Fruit fly (Drosophila melanogaster) whole organism, wandering third instar larva: ENCODE data around the gene Ran-like.

ENCODE experiments used
- CG9705 ChIP-seq: fragments of 200-800 bp; sonication (Bioruptor generic); optimal IDR thresholded peaks from 2 replicates; lab custom pipeline; 2018; ENCODE audit warnings: missing biosample characterization, mild to moderate bottlenecking, missing genetic modification characterization
- Hnf4 ChIP-seq: fragments of 200-800 bp; sonication (Bioruptor generic); optimal IDR thresholded peaks from 2 replicates; lab custom pipeline; 2016; ENCODE audit warnings: missing biosample characterization, mild to moderate bottlenecking, missing genetic modification characterization
- N ChIP-seq: fragments of >200 bp; optimal IDR thresholded peaks from 2 replicates; lab custom pipeline; 2018; ENCODE audit warnings: missing biosample characterization, missing external identifiers, missing genetic modification characterization
- lola ChIP-seq: fragments of >200 bp; optimal IDR thresholded peaks from 2 replicates; lab custom pipeline; 2017; ENCODE audit warnings: missing biosample characterization, missing genetic modification characterization
- woc ChIP-seq: sonication (Bioruptor generic); optimal IDR thresholded peaks from 2 replicates; lab custom pipeline; 2016; ENCODE audit warnings: missing biosample characterization, mild to moderate bottlenecking, missing genetic modification characterization

- TF ChIP-seq CG9705: no peak
- TF ChIP-seq lola (GFP tag; lab: Kevin White, UChicago): no peak
- no peak for TF ChIP-seq Hnf4 (GFP tag; lab: Kevin White, UChicago)
- no peak for TF ChIP-seq N (GFP tag; lab: Kevin White, UChicago)
- TF ChIP-seq woc (GFP tag; lab: Kevin White, UChicago): no peak
Observed at dm6 chr3L:15504687-15505086, 19.5 kb upstream of the Ran-like start, which contains the start of gene CG7857.
